Worm (Caenorhabditis elegans) whole organism, L2 larva: ENCODE data around the gene C18E9.5.

Experiments used
- C34F6.9 ChIP-seq: fragments of 150-350 bp; optimal IDR thresholded peaks from 2 replicates; lab custom pipeline; 2014; ENCODE audit warnings: missing biosample characterization, missing genetic modification characterization
- F13H6.1 ChIP-seq: sonication (generic microtip); optimal IDR thresholded peaks from 2 replicates; lab custom pipeline; 2016; ENCODE audit warnings: missing genetic modification characterization, missing compliant biosample characterization
- Y55F3AM.14 ChIP-seq: fragments of 200-800 bp; sonication (Bioruptor generic); optimal IDR thresholded peaks from 2 replicates; lab custom pipeline; 2018; ENCODE audit warnings: mild to moderate bottlenecking, missing genetic modification characterization, missing compliant biosample characterization
- ZK546.5 ChIP-seq: sonication (generic microtip); optimal IDR thresholded peaks from 2 replicates; lab custom pipeline; 2017; ENCODE audit warnings: missing biosample characterization, missing genetic modification characterization
- aly-2 ChIP-seq: fragments of 150-350 bp; optimal IDR thresholded peaks from 2 replicates; lab custom pipeline; 2014; ENCODE audit warnings: missing biosample characterization, missing genetic modification characterization
- ama-1 ChIP-seq: fragments of 150-350 bp; optimal IDR thresholded peaks from 2 replicates; lab custom pipeline; 2018; ENCODE audit warnings: inconsistent platforms
- blmp-1 ChIP-seq: sonication (generic microtip); optimal IDR thresholded peaks from 2 replicates; lab custom pipeline; 2017; ENCODE audit warnings: missing genetic modification characterization, mild to moderate bottlenecking, missing compliant biosample characterization, antibody characterized with exemption, moderate library complexity; ENCODE audit not compliant: insufficient read depth
- crh-2 ChIP-seq: sonication (generic microtip); optimal IDR thresholded peaks from 2 replicates; lab custom pipeline; 2017; ENCODE audit warnings: missing biosample characterization, missing genetic modification characterization
- dmd-4 ChIP-seq: sonication (generic microtip); optimal IDR thresholded peaks from 2 replicates; lab custom pipeline; 2017; ENCODE audit warnings: missing biosample characterization, missing genetic modification characterization
- egl-27 ChIP-seq: sonication (generic microtip); optimal IDR thresholded peaks from 3 replicates; lab custom pipeline; 2017; ENCODE audit warnings: missing biosample characterization, missing genetic modification reagents, missing genetic modification characterization
- elt-1 ChIP-seq: fragments of 150-350 bp; optimal IDR thresholded peaks from 2 replicates; lab custom pipeline; 2014; ENCODE audit warnings: missing biosample characterization, missing genetic modification characterization
- elt-3 ChIP-seq: sonication (generic microtip); optimal IDR thresholded peaks from 2 replicates; lab custom pipeline; 2017; ENCODE audit warnings: missing biosample characterization, missing genetic modification characterization
- lin-13 ChIP-seq: fragments of 150-350 bp; optimal IDR thresholded peaks from 2 replicates; lab custom pipeline; 2014; ENCODE audit warnings: missing biosample characterization, missing genetic modification reagents, missing genetic modification characterization
- lin-39 ChIP-seq: fragments of 150-350 bp; optimal IDR thresholded peaks from 2 replicates; lab custom pipeline; 2014; ENCODE audit warnings: missing biosample characterization, missing genetic modification reagents, missing genetic modification characterization
- lsy-2 ChIP-seq, 2 experiments: fragments of 150-350 bp in 1 of 2; sonication (generic microtip) in 1 of 2; optimal IDR thresholded peaks; 2 replicates each; lab custom pipeline; 2014 to 2017; ENCODE audit warnings: missing biosample characterization in 2 of 2, missing genetic modification characterization in 2 of 2
- mab-5 ChIP-seq: fragments of 150-350 bp; optimal IDR thresholded peaks from 2 replicates; lab custom pipeline; 2014; ENCODE audit warnings: missing biosample characterization, missing genetic modification characterization
- mbf-1 ChIP-seq: sonication (generic microtip); optimal IDR thresholded peaks from 2 replicates; lab custom pipeline; 2017; ENCODE audit warnings: missing biosample characterization, missing genetic modification characterization
- mdl-1 ChIP-seq, 2 experiments: fragments of 150-350 bp in 1 of 2; sonication (generic microtip) in 1 of 2; optimal IDR thresholded peaks; 2 replicates each; lab custom pipeline; 2017; ENCODE audit warnings: missing biosample characterization in 2 of 2, missing genetic modification characterization in 2 of 2
- nhr-10 ChIP-seq: sonication (generic microtip); optimal IDR thresholded peaks from 2 replicates; lab custom pipeline; 2017; ENCODE audit warnings: missing biosample characterization, missing genetic modification characterization
- nhr-11 ChIP-seq: fragments of 150-350 bp; optimal IDR thresholded peaks from 2 replicates; lab custom pipeline; 2014; ENCODE audit warnings: missing biosample characterization, missing genetic modification characterization
- nhr-12 ChIP-seq: fragments of 150-350 bp; optimal IDR thresholded peaks from 2 replicates; lab custom pipeline; 2014; ENCODE audit warnings: missing biosample characterization, missing genetic modification characterization
- nhr-129 ChIP-seq: fragments of 150-350 bp; optimal IDR thresholded peaks from 2 replicates; lab custom pipeline; 2014; ENCODE audit warnings: missing biosample characterization, missing genetic modification characterization
- nhr-23 ChIP-seq: fragments of 150-350 bp; optimal IDR thresholded peaks from 2 replicates; lab custom pipeline; 2014; ENCODE audit warnings: missing biosample characterization, missing genetic modification reagents, missing genetic modification characterization
- nhr-25 ChIP-seq: fragments of 150-350 bp; sonication (generic microtip); optimal IDR thresholded peaks from 3 replicates; lab custom pipeline; 2014; ENCODE audit warnings: missing biosample characterization, missing genetic modification characterization
- nhr-6 ChIP-seq: fragments of 150-350 bp; optimal IDR thresholded peaks from 2 replicates; lab custom pipeline; 2014; ENCODE audit warnings: missing biosample characterization, missing genetic modification characterization
- nhr-77 ChIP-seq: fragments of 150-350 bp; optimal IDR thresholded peaks from 2 replicates; lab custom pipeline; 2014; ENCODE audit warnings: missing biosample characterization, missing genetic modification characterization
- peb-1 ChIP-seq: fragments of 150-350 bp; optimal IDR thresholded peaks from 2 replicates; lab custom pipeline; 2014; ENCODE audit warnings: missing biosample characterization, missing genetic modification characterization
- sem-4 ChIP-seq: fragments of 150-350 bp; optimal IDR thresholded peaks from 2 replicates; lab custom pipeline; 2014; ENCODE audit warnings: missing biosample characterization, missing genetic modification reagents, missing genetic modification characterization
- sma-3 ChIP-seq: sonication (generic microtip); optimal IDR thresholded peaks from 2 replicates; lab custom pipeline; 2016; ENCODE audit warnings: missing genetic modification reagents, missing genetic modification characterization, missing compliant biosample characterization
- sma-9 ChIP-seq, 2 experiments: fragments of 150-350 bp in 1 of 2; sonication (generic microtip) in 1 of 2; optimal IDR thresholded peaks; 2 replicates each; lab custom pipeline; 2014 to 2016; ENCODE audit warnings: missing genetic modification characterization in 2 of 2, mild to moderate bottlenecking in 1 of 2, missing biosample characterization in 1 of 2, missing compliant biosample characterization in 1 of 2, missing genetic modification reagents in 1 of 2, moderate library complexity in 1 of 2
- snpc-4 ChIP-seq: fragments of 150-350 bp; optimal IDR thresholded peaks from 2 replicates; lab custom pipeline; 2014; ENCODE audit warnings: missing biosample characterization, missing genetic modification characterization
- unc-39 ChIP-seq: fragments of 150-350 bp; optimal IDR thresholded peaks from 2 replicates; lab custom pipeline; 2014; ENCODE audit warnings: missing biosample characterization, missing genetic modification characterization
- ztf-11 ChIP-seq: sonication (generic microtip); optimal IDR thresholded peaks from 2 replicates; lab custom pipeline; 2017; ENCODE audit warnings: missing biosample characterization, missing genetic modification characterization

Gene C18E9.5

DNA sequence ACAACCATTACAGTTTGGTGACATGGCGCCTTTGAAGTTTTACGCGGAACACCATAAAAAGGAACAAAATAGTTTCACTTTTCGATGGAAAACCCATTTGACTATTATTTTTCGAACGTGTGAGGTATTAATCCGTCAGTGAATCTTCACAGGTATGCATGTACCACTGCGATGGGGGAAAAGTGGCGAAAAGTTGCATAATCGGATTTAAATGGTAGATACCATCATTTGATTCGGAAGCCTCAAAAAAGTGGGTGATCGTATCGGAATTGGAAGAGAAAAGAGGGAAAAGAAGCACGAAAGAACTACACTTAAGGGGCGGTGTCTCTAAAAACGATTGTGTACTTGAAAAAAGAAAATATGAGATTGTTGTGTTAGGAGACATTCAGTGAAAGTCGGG, 16.1 kb upstream of the C18E9.5 start:
- TF ChIP-seq elt-1 (peak; percentile 22), crh-2 (tag; lab: Kevin White, UChicago) (no peak)

DNA sequence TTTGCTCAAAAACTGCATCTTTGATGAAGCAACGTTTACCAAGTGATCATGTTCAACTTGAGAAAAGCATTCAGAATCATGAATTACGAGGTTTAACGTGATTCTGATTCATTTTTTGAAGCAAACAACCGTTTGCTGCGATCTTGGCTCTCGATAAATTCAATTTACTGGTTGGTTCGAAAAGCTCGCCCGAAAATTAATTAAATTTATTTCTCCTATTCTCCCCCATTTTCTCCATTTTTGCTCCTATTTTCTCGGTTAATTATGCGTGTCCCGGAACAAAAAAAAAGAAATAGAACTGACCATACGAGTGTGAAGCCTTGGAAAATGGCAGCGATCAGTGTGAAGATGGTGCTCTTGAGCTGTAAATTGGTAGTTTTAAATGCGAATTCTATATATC, 12.9 kb upstream of the C18E9.5 start:
- TF ChIP-seq peb-1 (tag; lab: Kevin White, UChicago) (no peak), nhr-11 (tag; lab: Kevin White, UChicago) (no peak), nhr-10 (tag; lab: Kevin White, UChicago) (no peak), nhr-23 (no peak)

DNA sequence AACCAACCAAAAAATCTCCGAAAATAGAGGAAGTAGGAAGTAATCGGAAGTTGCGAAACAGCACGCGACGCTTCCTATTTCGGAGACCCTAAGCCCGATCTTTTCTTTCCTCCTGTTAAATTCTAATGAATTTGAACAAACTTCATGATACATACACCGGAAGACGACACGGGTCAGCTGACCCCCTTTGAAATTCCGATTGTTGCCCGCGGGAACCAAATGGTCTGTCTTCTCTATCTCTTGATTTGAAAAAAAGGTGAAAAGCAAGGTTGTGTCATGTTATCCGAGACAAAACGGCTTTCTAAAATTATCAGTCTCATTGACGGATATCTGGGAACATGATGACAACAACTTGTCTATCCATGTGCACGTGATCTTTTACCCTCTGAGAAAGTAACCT, 10.7 kb upstream of the C18E9.5 start:
- TF ChIP-seq elt-3 (tag; lab: Kevin White, UChicago) (no peak), sma-9 (GFP tag; optimal IDR thresholded peaks at IDR 0.05; lab: Kevin White, UChicago) (peak; percentile 61), sma-9 (tag; optimal IDR thresholded peaks at IDR 0.05; lab: Kevin White, UChicago) (no peak), nhr-129 (tag; lab: Kevin White, UChicago) (peak; percentile 77), ama-1 (peak; percentile 4), C34F6.9 (tag; lab: Kevin White, UChicago) (peak; percentile 22), nhr-12 (no peak), nhr-10 (tag; lab: Kevin White, UChicago) (no peak), F13H6.1 (tag; lab: Kevin White, UChicago) (peak; percentile 65), lsy-2 (tag; optimal IDR thresholded peaks at IDR 0.05; lab: Kevin White, UChicago) (peak in 1 of 2 experiments; percentile 20)
- TF ChIP-seq, all 48 proteins: peak for 6

DNA sequence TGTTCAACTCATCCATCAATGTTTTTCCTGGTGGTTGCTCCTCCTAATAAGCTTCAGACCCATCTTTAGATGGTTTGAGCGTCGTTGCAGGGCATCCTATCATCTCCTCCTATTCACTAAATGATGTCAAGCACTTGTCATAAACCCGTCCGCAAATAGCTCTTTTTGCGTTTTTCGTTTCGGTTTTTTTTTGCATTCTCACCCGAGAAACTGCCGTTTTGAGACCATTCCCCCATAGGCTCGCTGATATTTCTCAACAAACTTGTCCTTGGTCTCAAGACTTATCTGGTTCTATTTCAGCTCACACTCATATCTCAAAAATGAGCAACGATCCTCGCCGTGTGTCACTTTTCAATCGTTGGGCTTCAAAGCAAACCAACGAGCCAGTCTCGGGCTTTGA, 9.4 kb upstream of the C18E9.5 start, which contains the start of gene cal-2:
TSS of gene cal-2 (plus strand) at position 301 of the 400 bp plus-strand sequence.
- TF ChIP-seq crh-2 (tag; lab: Kevin White, UChicago) (no peak), nhr-10 (tag; lab: Kevin White, UChicago) (no peak), nhr-12 (no peak), ama-1 (no peak), egl-27 (tag; lab: Kevin White, UChicago) (no peak), Y55F3AM.14 (no peak), mab-5 (tag; lab: Kevin White, UChicago) (no peak), nhr-77 (tag; lab: Kevin White, UChicago) (no peak), aly-2 (tag; lab: Kevin White, UChicago) (no peak), snpc-4 (tag; lab: Kevin White, UChicago) (no peak), lin-13 (GFP tag; lab: Kevin White, UChicago) (no peak), unc-39 (no peak)
- TF ChIP-seq, all 48 proteins: peak for 0

DNA sequence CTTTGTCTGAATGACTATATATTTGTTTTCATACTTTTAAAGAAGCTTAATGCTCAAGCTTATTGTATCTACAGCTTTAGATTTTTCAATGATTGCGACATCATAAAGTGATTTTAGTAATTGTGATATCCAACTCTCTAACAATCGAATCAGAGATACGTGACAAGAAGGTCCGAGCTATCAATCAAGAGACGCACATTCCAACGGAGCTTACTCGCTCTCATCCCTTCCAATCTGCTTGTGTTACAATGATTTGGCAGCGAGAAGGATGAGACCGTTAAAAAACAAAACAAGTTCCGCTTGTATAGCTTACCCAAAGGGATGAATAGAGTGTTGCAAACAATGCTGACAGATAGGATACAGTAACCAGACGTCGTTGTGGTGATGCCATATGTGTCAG, 8.3 kb upstream of the C18E9.5 start:
- peak; percentile 73 for TF ChIP-seq nhr-129 (tag; lab: Kevin White, UChicago)
- TF ChIP-seq sma-9 (GFP tag; optimal IDR thresholded peaks at IDR 0.05; lab: Kevin White, UChicago) = peak; percentile 12
- no peak for TF ChIP-seq sma-9 (tag; optimal IDR thresholded peaks at IDR 0.05; lab: Kevin White, UChicago)
- no peak for TF ChIP-seq ZK546.5
- TF ChIP-seq nhr-25 (tag; lab: Kevin White, UChicago) = no peak
- peak; percentile 9 for TF ChIP-seq ama-1

ce11 chrII:8962206-8962605, 7.6 kb upstream of the C18E9.5 start:
- peak; percentile 7 for TF ChIP-seq sem-4 (tag; lab: Kevin White, UChicago)
- peak; percentile 37 for TF ChIP-seq C34F6.9 (tag; lab: Kevin White, UChicago)
- peak in 1 of 2 experiments; percentile 25 for TF ChIP-seq lsy-2 (tag; optimal IDR thresholded peaks at IDR 0.05; lab: Kevin White, UChicago)
- TF ChIP-seq elt-3 (tag; lab: Kevin White, UChicago) = no peak
- TF ChIP-seq Y55F3AM.14 = no peak
- TF ChIP-seq crh-2 (tag; lab: Kevin White, UChicago) = peak; percentile 23
- TF ChIP-seq mab-5 (tag; lab: Kevin White, UChicago) = peak; percentile 7
- TF ChIP-seq egl-27 (tag; lab: Kevin White, UChicago) = no peak
- peak; percentile 8 for TF ChIP-seq nhr-129 (tag; lab: Kevin White, UChicago)
- TF ChIP-seq blmp-1 (tag; lab: Kevin White, UChicago) = no peak
- peak; percentile 30 for TF ChIP-seq F13H6.1 (tag; lab: Kevin White, UChicago)
- no peak for TF ChIP-seq aly-2 (tag; lab: Kevin White, UChicago)
- no peak for TF ChIP-seq nhr-11 (tag; lab: Kevin White, UChicago)
- peak; percentile 46 for TF ChIP-seq sma-9 (GFP tag; optimal IDR thresholded peaks at IDR 0.05; lab: Kevin White, UChicago)
- TF ChIP-seq sma-9 (tag; optimal IDR thresholded peaks at IDR 0.05; lab: Kevin White, UChicago) = no peak
- no peak for TF ChIP-seq nhr-6 (tag; lab: Kevin White, UChicago)
- TF ChIP-seq sma-3 (GFP tag; lab: Kevin White, UChicago) = no peak
- peak; percentile 27 for TF ChIP-seq lin-39 (tag; lab: Kevin White, UChicago)
- TF ChIP-seq mdl-1 (tag; optimal IDR thresholded peaks at IDR 0.05; lab: Kevin White, UChicago) = no peak
- TF ChIP-seq ztf-11 (tag; lab: Kevin White, UChicago) = no peak
- no peak for TF ChIP-seq mbf-1 (tag; lab: Kevin White, UChicago)
- TF ChIP-seq dmd-4 (tag; lab: Kevin White, UChicago) = no peak
